Worm (Caenorhabditis elegans) whole organism, L4/young adult: ENCODE data around the gene F23A7.5.

Source experiments
- W03F9.2 ChIP-seq: fragments of 150-350 bp; optimal IDR thresholded peaks from 2 replicates; lab custom pipeline; 2014; ENCODE audit warnings: missing biosample characterization, missing genetic modification characterization
- dao-5 ChIP-seq: sonication (generic microtip); optimal IDR thresholded peaks from 2 replicates; lab custom pipeline; 2016; ENCODE audit warnings: missing genotype, missing genetic modification characterization, moderate library complexity, missing compliant biosample characterization
- him-1 ChIP-seq: sonication (generic microtip); optimal IDR thresholded peaks from 2 replicates; lab custom pipeline; 2016; ENCODE audit warnings: missing genotype, missing genetic modification reagents, missing genetic modification characterization, missing compliant biosample characterization

F23A7.5 gene

DNA sequence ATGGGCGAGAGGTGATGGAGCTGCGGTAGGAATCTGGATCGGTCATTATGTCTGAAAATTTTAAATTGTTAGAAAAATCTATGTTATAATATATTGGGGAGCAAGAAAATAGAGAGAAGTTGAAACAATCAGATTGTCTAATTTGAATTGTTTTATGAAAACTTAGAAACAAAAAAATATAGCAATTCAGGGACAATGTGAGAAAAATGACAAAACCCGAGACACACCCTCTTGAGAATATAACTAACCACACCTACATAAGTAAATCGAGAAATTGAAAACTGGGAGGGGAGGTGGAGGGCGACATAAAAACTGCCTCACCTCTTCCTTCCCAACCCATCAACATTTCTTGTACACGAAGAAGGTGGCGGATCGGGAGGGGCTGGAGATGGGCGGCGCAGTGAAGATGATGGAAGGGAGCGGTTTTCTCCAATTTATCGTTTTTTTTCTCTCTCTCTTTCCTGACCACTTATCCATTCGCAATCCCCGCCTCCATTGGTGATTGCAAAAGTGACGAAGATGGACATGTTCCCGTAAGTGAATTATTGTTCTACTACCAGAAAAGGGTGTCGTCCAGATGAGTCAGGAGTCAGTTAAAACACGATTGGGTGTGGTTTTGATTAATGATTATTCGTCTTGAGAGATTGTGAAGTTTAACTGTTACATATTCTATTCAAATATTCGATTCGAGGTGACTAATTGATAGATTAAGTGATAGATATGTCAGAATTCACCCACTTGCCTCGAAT, 37.1 kb downstream of the F23A7.5 start, which contains the start of gene mua-6:
mua-6 (minus strand) TSS at position 51 of the 749 bp plus-strand sequence.
- TF ChIP-seq dao-5 (tag; lab: Kevin White, UChicago) (no peak), him-1 (no peak), W03F9.2 (tag; lab: Kevin White, UChicago) (no peak)

DNA sequence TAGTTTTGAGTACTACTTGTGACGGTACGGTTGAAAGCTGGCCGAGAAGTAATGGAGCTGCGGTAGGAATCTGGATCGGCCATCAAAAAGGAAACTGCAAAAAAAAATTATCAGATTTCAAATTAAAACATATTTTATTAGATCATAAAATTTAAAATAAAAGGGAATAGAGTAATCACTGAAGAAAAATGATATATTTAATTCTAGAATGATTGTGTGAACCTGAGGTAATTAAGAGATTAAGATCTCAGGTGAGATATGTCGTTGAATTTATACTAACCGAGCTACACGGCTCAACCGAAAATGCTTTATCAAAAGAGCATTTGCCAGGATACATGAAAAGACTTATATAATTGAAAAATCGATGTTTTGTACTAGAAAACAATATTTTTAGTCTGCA, 41.2 kb downstream of the F23A7.5 start, which contains the start of gene ifa-3:
ifa-3 (minus strand) TSS at position 101 of the 400 bp plus-strand sequence.
- TF ChIP-seq him-1 = no peak
- TF ChIP-seq dao-5 (tag; lab: Kevin White, UChicago) = no peak
- TF ChIP-seq W03F9.2 (tag; lab: Kevin White, UChicago) = no peak

DNA sequence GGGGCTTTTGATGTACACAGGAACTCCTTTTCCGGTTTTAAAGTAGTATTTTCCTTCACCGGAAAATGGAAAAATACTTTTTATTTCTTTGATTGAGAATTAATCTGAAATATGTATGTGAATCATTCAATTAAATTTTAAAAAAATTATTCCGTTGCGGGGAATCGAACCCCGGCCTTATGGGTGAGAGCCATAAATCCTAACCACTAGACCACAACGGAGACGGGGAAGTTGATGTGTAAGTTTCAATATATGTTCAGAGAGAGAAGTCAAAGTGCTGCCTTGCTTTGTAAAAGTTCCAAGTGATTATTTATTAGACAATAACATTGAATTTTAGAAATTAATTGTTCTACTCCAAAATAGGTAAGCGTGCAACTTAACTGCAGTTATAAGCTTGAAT, 42.4 kb downstream of the F23A7.5 start:
- TF ChIP-seq W03F9.2 (tag; lab: Kevin White, UChicago) (peak; percentile 41), dao-5 (tag; lab: Kevin White, UChicago) (no peak)

DNA sequence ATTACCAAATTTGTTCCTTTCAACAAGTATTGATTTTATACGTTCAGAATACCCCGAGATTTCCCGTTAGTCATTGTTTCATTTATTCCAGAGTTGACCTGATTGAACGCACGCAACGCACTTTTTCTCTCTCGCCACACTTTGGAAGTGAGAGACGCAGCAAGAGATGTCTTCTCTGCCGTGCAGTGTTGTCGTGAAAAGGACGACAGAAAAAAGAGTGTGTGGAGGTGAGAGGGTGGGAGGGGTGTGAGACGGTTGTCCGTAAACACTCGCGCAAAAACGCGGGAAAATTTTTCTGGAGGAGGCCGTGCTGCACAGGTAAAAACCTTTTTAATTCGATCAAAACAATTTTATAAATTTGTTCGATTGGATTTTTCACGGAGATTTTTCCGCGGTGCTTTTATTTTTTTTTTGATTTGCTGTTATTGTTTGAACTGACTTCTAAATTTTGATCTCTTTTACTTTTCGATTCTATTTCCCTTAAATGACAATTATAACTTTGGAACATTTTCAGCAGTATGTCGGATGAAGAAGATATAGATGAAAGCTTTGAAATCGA, 46.6 kb downstream of the F23A7.5 start, which contains the start of gene sdc-1:
sdc-1 (plus strand) TSS at position 509 of the 559 bp plus-strand sequence.
- TF ChIP-seq dao-5 (tag; lab: Kevin White, UChicago) (no peak), him-1 (no peak), W03F9.2 (tag; lab: Kevin White, UChicago) (no peak)

DNA sequence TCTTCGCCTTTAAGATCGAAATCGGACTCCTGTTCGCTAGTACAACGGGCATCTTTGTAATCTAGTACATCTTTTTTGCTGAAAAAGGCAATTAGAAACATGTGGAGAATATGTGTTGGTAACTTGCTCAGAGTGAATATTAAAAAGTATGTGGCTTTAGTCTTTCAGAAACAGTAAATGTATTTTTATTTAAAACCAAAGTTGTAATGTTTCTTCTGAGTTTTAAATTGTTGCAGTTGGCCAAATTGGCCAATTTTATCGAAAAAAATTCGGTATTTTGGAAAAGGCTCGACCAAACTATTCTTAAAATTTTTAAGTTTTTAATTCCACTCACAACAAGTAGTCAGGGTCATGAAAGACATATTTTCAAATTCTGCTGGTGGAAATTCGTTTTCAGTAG, 54.4 kb downstream of the F23A7.5 start, which contains the start of gene F52E10.2:
F52E10.2 (minus strand) TSS at position 101 of the 400 bp plus-strand sequence.
- TF ChIP-seq dao-5 (tag; lab: Kevin White, UChicago) = no peak
- TF ChIP-seq him-1 = no peak
- TF ChIP-seq W03F9.2 (tag; lab: Kevin White, UChicago) = no peak

DNA sequence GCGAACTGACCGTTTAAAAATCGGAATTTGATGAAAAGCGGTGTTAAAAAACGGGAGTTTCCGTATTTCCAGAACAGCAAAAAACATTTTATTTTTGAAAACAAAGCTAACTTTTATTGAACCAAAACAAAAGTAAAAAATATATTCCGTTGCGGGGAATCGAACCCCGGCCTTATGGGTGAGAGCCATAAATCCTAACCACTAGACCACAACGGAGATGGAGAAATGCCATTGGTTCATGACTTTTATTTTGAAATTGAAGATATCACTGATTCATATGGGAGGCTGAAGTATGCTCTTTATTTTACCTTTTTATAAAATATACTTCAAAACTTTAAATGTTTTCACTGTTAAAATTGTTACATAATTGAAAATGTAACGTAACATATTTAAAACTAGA, 56.4 kb downstream of the F23A7.5 start:
- TF ChIP-seq dao-5 (tag; lab: Kevin White, UChicago) = no peak
- no peak for TF ChIP-seq W03F9.2 (tag; lab: Kevin White, UChicago)
- TF ChIP-seq him-1 = no peak
